Worm (Caenorhabditis elegans) whole organism, young adult: ENCODE data around the gene T24C4.10.

ENCODE experiments used
- B0035.1 ChIP-seq: sonication (generic microtip); optimal IDR thresholded peaks from 2 replicates; lab custom pipeline; 2016; ENCODE audit warnings: missing genetic modification characterization, mild to moderate bottlenecking, missing compliant biosample characterization, missing genotype, missing genetic modification reagents
- B0261.1 ChIP-seq: sonication (generic microtip); optimal IDR thresholded peaks from 2 replicates; lab custom pipeline; 2016; ENCODE audit warnings: mild to moderate bottlenecking, missing genetic modification characterization, moderate library complexity, missing compliant biosample characterization
- B0336.3 ChIP-seq: fragments of 200-800 bp; sonication (Bioruptor generic); IDR thresholded peaks from 2 replicates; pipeline ENCODE4 v1.3.6; 2022; ENCODE audit warnings: missing genetic modification characterization, missing compliant biosample characterization
- F22D6.2 ChIP-seq: sonication (generic microtip); optimal IDR thresholded peaks from 2 replicates; lab custom pipeline; 2016; ENCODE audit warnings: mild to moderate bottlenecking, missing genetic modification characterization, missing compliant biosample characterization
- F23B12.7 ChIP-seq: sonication (generic microtip); optimal IDR thresholded peaks from 2 replicates; lab custom pipeline; 2017; ENCODE audit warnings: missing genetic modification characterization, mild to moderate bottlenecking, missing compliant biosample characterization, antibody characterized with exemption, moderate library complexity; ENCODE audit not compliant: insufficient read depth
- F39B2.1 ChIP-seq: fragments of 200-800 bp; sonication (Bioruptor generic); IDR thresholded peaks from 2 replicates; pipeline ENCODE4 v1.3.6; 2022; ENCODE audit warnings: missing genetic modification reagents, missing genetic modification characterization, missing compliant biosample characterization
- F49E8.2 ChIP-seq: sonication (generic microtip); optimal IDR thresholded peaks from 3 replicates; lab custom pipeline; 2017; ENCODE audit warnings: missing genetic modification characterization, mild to moderate bottlenecking, missing compliant biosample characterization, antibody characterized with exemption, moderate library complexity; ENCODE audit not compliant: insufficient read depth
- F55B11.4 ChIP-seq: sonication (generic microtip); optimal IDR thresholded peaks from 2 replicates; lab custom pipeline; 2016; ENCODE audit warnings: missing compliant biosample characterization, missing genetic modification characterization, borderline replicate concordance; ENCODE audit not compliant: insufficient read depth
- K12H6.12 ChIP-seq: fragments of 200-800 bp; sonication (Bioruptor generic); optimal IDR thresholded peaks from 2 replicates; lab custom pipeline; 2018; ENCODE audit warnings: mild to moderate bottlenecking, missing genetic modification characterization, missing compliant biosample characterization
- Y67H2A.10 ChIP-seq: fragments of 200-800 bp; sonication (Bioruptor generic); conservative IDR thresholded peaks from 2 replicates; pipeline ENCODE4 v1.3.6; 2022; ENCODE audit warnings: missing genetic modification reagents, missing genetic modification characterization, missing compliant biosample characterization
- akir-1 ChIP-seq: fragments of 200-800 bp; sonication (Bioruptor generic); optimal IDR thresholded peaks from 2 replicates; lab custom pipeline; 2018; ENCODE audit warnings: mild to moderate bottlenecking, missing genetic modification characterization, moderate library complexity, missing compliant biosample characterization
- athp-1 ChIP-seq: sonication (generic microtip); optimal IDR thresholded peaks from 2 replicates; lab custom pipeline; 2017; ENCODE audit warnings: mild to moderate bottlenecking, missing genetic modification characterization, missing compliant biosample characterization
- bed-2 ChIP-seq: fragments of 200-800 bp; sonication (Bioruptor generic); IDR thresholded peaks from 2 replicates; pipeline ENCODE4 v1.3.6; 2022; ENCODE audit warnings: missing genetic modification reagents, missing genetic modification characterization, missing compliant biosample characterization
- ceh-27 ChIP-seq: fragments of 200-800 bp; sonication (Bioruptor generic); optimal IDR thresholded peaks from 2 replicates; lab custom pipeline; 2018; ENCODE audit warnings: mild to moderate bottlenecking, missing genetic modification characterization, moderate library complexity, missing compliant biosample characterization
- ceh-40 ChIP-seq: fragments of 200-800 bp; sonication (Bioruptor generic); IDR thresholded peaks from 2 replicates; pipeline ENCODE4 v1.3.6; 2022; ENCODE audit warnings: missing genetic modification characterization, missing compliant biosample characterization
- ceh-91 ChIP-seq: fragments of 200-800 bp; sonication (Bioruptor generic); IDR thresholded peaks from 2 replicates; pipeline ENCODE4 v1.3.6; 2022; ENCODE audit warnings: missing genetic modification reagents, missing genetic modification characterization, missing compliant biosample characterization
- die-1 ChIP-seq: sonication (generic microtip); optimal IDR thresholded peaks from 2 replicates; lab custom pipeline; 2016; ENCODE audit warnings: missing genotype, mild to moderate bottlenecking, missing genetic modification characterization, missing compliant biosample characterization
- dpl-1 ChIP-seq: fragments of 150-350 bp; optimal IDR thresholded peaks from 2 replicates; lab custom pipeline; 2014; ENCODE audit warnings: missing biosample characterization, missing genetic modification reagents, missing genetic modification characterization
- egrh-3 ChIP-seq: fragments of 200-800 bp; sonication (Bioruptor generic); IDR thresholded peaks from 2 replicates; pipeline ENCODE4 v1.3.6; 2022; ENCODE audit warnings: missing genetic modification reagents, missing genetic modification characterization, missing compliant biosample characterization
- ekl-4 ChIP-seq: fragments of 200-800 bp; sonication (Bioruptor generic); IDR thresholded peaks from 2 replicates; pipeline ENCODE4 v1.3.6; 2022; ENCODE audit warnings: missing genetic modification reagents, missing genetic modification characterization, missing compliant biosample characterization
- gei-17 ChIP-seq: fragments of 200-800 bp; sonication (Bioruptor generic); optimal IDR thresholded peaks from 2 replicates; lab custom pipeline; 2018; ENCODE audit warnings: mild to moderate bottlenecking, missing genetic modification characterization, missing compliant biosample characterization
- hlh-12 ChIP-seq: sonication (generic microtip); optimal IDR thresholded peaks from 2 replicates; lab custom pipeline; 2016; ENCODE audit warnings: missing genetic modification characterization, missing compliant biosample characterization
- hmg-1.2 ChIP-seq: fragments of 200-800 bp; sonication (Bioruptor generic); IDR thresholded peaks from 2 replicates; pipeline ENCODE4 v1.3.6; 2022; ENCODE audit warnings: missing genetic modification reagents, missing genetic modification characterization, missing compliant biosample characterization
- hrde-1 ChIP-seq: sonication (generic microtip); optimal IDR thresholded peaks from 2 replicates; lab custom pipeline; 2016; ENCODE audit warnings: missing genetic modification characterization, mild to moderate bottlenecking, missing compliant biosample characterization, moderate library complexity, missing genotype, missing genetic modification reagents, borderline replicate concordance
- lag-1 ChIP-seq: fragments of 200-800 bp; sonication (Bioruptor generic); IDR thresholded peaks from 2 replicates; pipeline ENCODE4 v1.3.6; 2022; ENCODE audit warnings: missing genetic modification reagents, missing genetic modification characterization, missing compliant biosample characterization
- lin-35 ChIP-seq, 3 experiments: fragments of 150-350 bp in 2 of 3; sonication (generic microtip) in 1 of 3; optimal IDR thresholded peaks; 2 replicates each; lab custom pipeline; 2014 to 2018; ENCODE audit warnings: missing biosample characterization in 3 of 3, missing genetic modification characterization in 3 of 3, missing genetic modification reagents in 3 of 3
- lin-54 ChIP-seq: fragments of 200-800 bp; sonication (Bioruptor generic); optimal IDR thresholded peaks from 2 replicates; lab custom pipeline; 2018; ENCODE audit warnings: mild to moderate bottlenecking, missing genetic modification characterization, missing compliant biosample characterization
- lir-1 ChIP-seq: fragments of 200-800 bp; sonication (Bioruptor generic); conservative IDR thresholded peaks from 2 replicates; pipeline ENCODE4 v1.3.6; 2022; ENCODE audit warnings: missing genetic modification reagents, missing genetic modification characterization, missing compliant biosample characterization
- lsy-27 ChIP-seq: sonication (generic microtip); optimal IDR thresholded peaks from 2 replicates; lab custom pipeline; 2017; ENCODE audit warnings: missing genetic modification characterization, mild to moderate bottlenecking, missing compliant biosample characterization, antibody characterized with exemption, missing genotype, borderline replicate concordance; ENCODE audit not compliant: insufficient read depth
- madf-6 ChIP-seq: fragments of 200-800 bp; sonication (Bioruptor generic); IDR thresholded peaks from 2 replicates; pipeline ENCODE4 v1.3.6; 2022; ENCODE audit warnings: missing genetic modification reagents, missing genetic modification characterization, missing compliant biosample characterization
- madf-8 ChIP-seq: fragments of 200-800 bp; sonication (Bioruptor generic); conservative IDR thresholded peaks from 2 replicates; pipeline ENCODE4 v1.3.6; 2022; ENCODE audit warnings: missing genetic modification reagents, missing genetic modification characterization, missing compliant biosample characterization
- mel-28 ChIP-seq: sonication (generic microtip); optimal IDR thresholded peaks from 2 replicates; lab custom pipeline; 2016; ENCODE audit warnings: borderline replicate concordance, mild to moderate bottlenecking, missing genetic modification characterization, missing compliant biosample characterization
- mes-4 ChIP-seq: sonication (generic microtip); optimal IDR thresholded peaks from 2 replicates; lab custom pipeline; 2016; ENCODE audit warnings: missing genotype, missing genetic modification characterization, missing compliant biosample characterization
- nhr-120 ChIP-seq: fragments of 200-800 bp; sonication (Bioruptor generic); IDR thresholded peaks from 2 replicates; pipeline ENCODE4 v1.3.6; 2022; ENCODE audit warnings: missing genetic modification characterization, missing compliant biosample characterization
- nhr-179 ChIP-seq: sonication (generic microtip); optimal IDR thresholded peaks from 2 replicates; lab custom pipeline; 2016; ENCODE audit warnings: mild to moderate bottlenecking, missing genetic modification characterization, missing compliant biosample characterization
- nhr-27 ChIP-seq: fragments of 200-800 bp; sonication (Bioruptor generic); optimal IDR thresholded peaks from 2 replicates; lab custom pipeline; 2018; ENCODE audit warnings: mild to moderate bottlenecking, missing genetic modification characterization, moderate library complexity, missing compliant biosample characterization
- nhr-80 ChIP-seq: sonication (generic microtip); optimal IDR thresholded peaks from 2 replicates; lab custom pipeline; 2016; ENCODE audit warnings: missing genetic modification characterization, missing compliant biosample characterization
- rec-8 ChIP-seq, 2 experiments: sonication (generic microtip); optimal IDR thresholded peaks; 2 replicates each; lab custom pipeline; 2016; ENCODE audit warnings: mild to moderate bottlenecking in 2 of 2, missing genetic modification characterization in 2 of 2, missing genetic modification reagents in 2 of 2, missing genotype in 2 of 2, missing biosample characterization in 1 of 2, missing compliant biosample characterization in 1 of 2, moderate library complexity in 1 of 2
- repo-1 ChIP-seq: sonication (generic microtip); optimal IDR thresholded peaks from 2 replicates; lab custom pipeline; 2017; ENCODE audit warnings: mild to moderate bottlenecking, missing genetic modification characterization, missing compliant biosample characterization
- rpc-1 ChIP-seq, 2 experiments: fragments of 150-350 bp in 1 of 2; sonication (generic microtip) in 1 of 2; optimal IDR thresholded peaks; 2 replicates each; lab custom pipeline; 2014 to 2018; ENCODE audit warnings: missing biosample characterization in 1 of 2, missing genetic modification characterization in 1 of 2, missing genetic modification reagents in 1 of 2, missing genotype in 1 of 2
- sptf-2 ChIP-seq: fragments of 200-800 bp; sonication (Bioruptor generic); optimal IDR thresholded peaks from 2 replicates; lab custom pipeline; 2018; ENCODE audit warnings: mild to moderate bottlenecking, missing genetic modification characterization, missing compliant biosample characterization
- tbp1 ChIP-seq: fragments of 200-800 bp; sonication (Bioruptor generic); optimal IDR thresholded peaks from 2 replicates; lab custom pipeline; 2018; ENCODE audit warnings: mild to moderate bottlenecking, missing genetic modification characterization, missing compliant biosample characterization
- tlf-1 ChIP-seq: fragments of 200-800 bp; sonication (Bioruptor generic); optimal IDR thresholded peaks from 2 replicates; lab custom pipeline; 2018; ENCODE audit warnings: mild to moderate bottlenecking, missing genetic modification characterization, missing compliant biosample characterization
- unc-130 ChIP-seq: sonication (generic microtip); optimal IDR thresholded peaks from 2 replicates; lab custom pipeline; 2016; ENCODE audit warnings: missing genetic modification reagents, missing genetic modification characterization, missing compliant biosample characterization
- xnd-1 ChIP-seq: sonication (generic microtip); optimal IDR thresholded peaks from 2 replicates; lab custom pipeline; 2016; ENCODE audit warnings: missing genotype, missing genetic modification reagents, missing genetic modification characterization, missing compliant biosample characterization
- ztf-25 ChIP-seq: fragments of 200-800 bp; sonication (Bioruptor generic); IDR thresholded peaks from 2 replicates; pipeline ENCODE4 v1.3.6; 2022; ENCODE audit warnings: missing genetic modification reagents, missing genetic modification characterization, missing compliant biosample characterization
- ztf-26 ChIP-seq: sonication (generic microtip); optimal IDR thresholded peaks from 2 replicates; lab custom pipeline; 2017; ENCODE audit warnings: missing genetic modification characterization, missing compliant biosample characterization

Gene T24C4.10

DNA sequence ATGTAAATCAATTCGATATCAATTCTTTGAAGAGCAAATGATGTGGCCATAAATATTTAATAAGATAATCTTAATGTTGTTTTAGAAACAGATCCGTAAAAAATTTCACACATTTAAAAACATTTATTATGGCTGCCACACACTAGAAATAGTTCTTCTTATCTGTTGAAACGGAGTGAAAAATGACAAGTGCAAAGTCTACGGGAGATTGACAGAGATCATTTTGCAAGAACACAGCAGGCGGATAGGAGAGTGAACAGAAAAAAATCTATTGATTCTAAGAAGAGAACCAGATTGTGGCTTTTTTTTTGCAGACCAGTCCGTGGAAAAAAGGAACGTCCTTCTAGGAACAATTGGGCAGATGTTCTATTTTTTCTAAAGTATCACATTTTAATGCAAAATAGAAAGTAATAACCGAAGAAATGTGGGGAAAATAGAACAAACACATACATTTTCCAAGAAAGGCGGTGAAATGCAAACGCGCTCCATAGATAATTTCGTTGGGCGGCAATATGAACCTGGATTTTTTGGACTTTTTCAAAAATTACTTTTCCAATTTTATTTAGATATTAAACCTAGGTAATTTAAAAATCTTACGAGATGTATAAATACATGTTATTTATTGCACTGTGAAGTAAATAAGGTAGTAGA lies 10.7 kb upstream of the T24C4.10 start:
- no peak for TF ChIP-seq egrh-3 (GFP tag; lab: Robert Waterston, UW)
- peak; percentile 21 for TF ChIP-seq ztf-26 (tag; lab: Kevin White, UChicago)
- TF ChIP-seq lin-35 (GFP tag; optimal IDR thresholded peaks at IDR 0.05; lab: Kevin White, UChicago), result peak in 1 of 3 experiments; percentile 39
- peak; percentile 35; the same call in 1 of the 2 replicates for TF ChIP-seq madf-6
- no peak for TF ChIP-seq B0261.1 (tag; lab: Kevin White, UChicago)
- TF ChIP-seq F49E8.2 (tag; lab: Kevin White, UChicago), result no peak
- TF ChIP-seq F55B11.4 (tag; lab: Kevin White, UChicago), result no peak
- TF ChIP-seq repo-1 (tag; lab: Kevin White, UChicago), result no peak
- no peak for TF ChIP-seq lsy-27
- no peak for TF ChIP-seq mel-28
- TF ChIP-seq ceh-91, result no peak
- TF ChIP-seq B0336.3 (GFP tag; lab: Robert Waterston, UW), result no peak
- TF ChIP-seq lag-1 (GFP tag; lab: Robert Waterston, UW), result no peak
- TF ChIP-seq dpl-1 (GFP tag; lab: Kevin White, UChicago), result peak; percentile 47
- no peak for TF ChIP-seq nhr-27 (tag; lab: Kevin White, UChicago)
- TF ChIP-seq Y67H2A.10 (GFP tag; lab: Robert Waterston, UW), result no peak
- no peak for TF ChIP-seq nhr-120 (GFP tag; lab: Robert Waterston, UW)
- TF ChIP-seq ekl-4 (GFP tag; lab: Robert Waterston, UW), result no peak
- TF ChIP-seq F22D6.2, result no peak
- no peak for TF ChIP-seq madf-8 (GFP tag; lab: Robert Waterston, UW)
- TF ChIP-seq mes-4 (tag; lab: Kevin White, UChicago), result no peak
- TF ChIP-seq F39B2.1 (GFP tag; lab: Robert Waterston, UW), result no peak
- no peak for TF ChIP-seq rec-8 (tag; optimal IDR thresholded peaks at IDR 0.05; lab: Kevin White, UChicago)
- no peak for TF ChIP-seq hrde-1 (tag; lab: Kevin White, UChicago)
- no peak for TF ChIP-seq die-1 (tag; lab: Kevin White, UChicago)
- TF ChIP-seq rpc-1 (optimal IDR thresholded peaks at IDR 0.05; lab: Kevin White, UChicago), result no peak
- no peak for TF ChIP-seq rpc-1 (tag; optimal IDR thresholded peaks at IDR 0.05; lab: Kevin White, UChicago)
- TF ChIP-seq hmg-1.2 (GFP tag; lab: Robert Waterston, UW), result 0 out of 2 replicates have a peak, but pooled peaks have one; percentile 8
- TF ChIP-seq lin-54, result peak; percentile 41
- TF ChIP-seq ceh-27 (GFP tag; lab: Kevin White, UChicago), result no peak
- TF ChIP-seq F23B12.7 (tag; lab: Kevin White, UChicago), result no peak
- no peak for TF ChIP-seq ztf-25 (GFP tag; lab: Robert Waterston, UW)
- no peak for TF ChIP-seq bed-2 (GFP tag; lab: Robert Waterston, UW)
- TF ChIP-seq tlf-1 (GFP tag; lab: Kevin White, UChicago), result no peak
- no peak for TF ChIP-seq K12H6.12
- TF ChIP-seq ceh-40 (GFP tag; lab: Robert Waterston, UW), result no peak
- TF ChIP-seq sptf-2 (GFP tag; lab: Kevin White, UChicago), result no peak
- no peak for TF ChIP-seq hlh-12 (tag; lab: Kevin White, UChicago)
- TF ChIP-seq B0035.1, result no peak
- peak; percentile 54 for TF ChIP-seq nhr-80 (tag; lab: Kevin White, UChicago)
- TF ChIP-seq athp-1, result peak; percentile 19
- TF ChIP-seq nhr-179, result no peak
- TF ChIP-seq xnd-1 (tag; lab: Kevin White, UChicago), result no peak
- no peak for TF ChIP-seq tbp1 (GFP tag; lab: Kevin White, UChicago)
- TF ChIP-seq gei-17, result no peak
- TF ChIP-seq akir-1 (GFP tag; lab: Kevin White, UChicago), result no peak
- no peak for TF ChIP-seq lir-1
- no peak for TF ChIP-seq unc-130 (GFP tag; lab: Kevin White, UChicago)
